Worm (Caenorhabditis elegans) whole organism, mixed stage, embryonic: Measurements from ENCODE around the gene Y67D8C.9.

ENCODE experiments used
- mep-1 ChIP-seq: fragments of 150-350 bp; optimal IDR thresholded peaks from 2 replicates; lab custom pipeline; 2017; ENCODE audit warnings: missing biosample characterization, missing genetic modification reagents, missing genetic modification characterization, inconsistent platforms
- zip-8 ChIP-seq: fragments of 150-350 bp; optimal IDR thresholded peaks from 2 replicates; lab custom pipeline; 2014; ENCODE audit warnings: missing biosample characterization, missing genetic modification characterization

DNA sequence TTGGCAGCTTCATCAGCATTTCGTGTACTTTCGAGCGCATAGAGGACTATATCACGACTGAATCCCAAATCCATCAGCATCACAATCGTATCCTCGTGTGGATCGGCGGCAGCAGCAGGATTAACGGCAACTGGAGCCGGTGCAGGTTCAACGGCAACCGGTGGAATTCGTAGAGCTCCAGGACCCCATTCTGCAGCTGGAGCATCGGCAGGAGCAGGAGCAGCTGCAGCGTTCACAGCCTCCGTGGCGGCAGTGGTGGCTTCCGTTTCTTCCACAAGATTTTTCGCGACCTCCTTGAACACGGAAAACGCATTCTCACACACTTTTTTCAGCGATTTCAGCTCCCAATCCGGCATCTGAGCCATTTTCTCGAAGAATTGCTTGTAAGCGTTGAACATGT, 42.6 kb downstream of the Y67D8C.9 start:
- TF ChIP-seq zip-8 (tag; lab: Kevin White, UChicago), result no peak
- TF ChIP-seq mep-1 (tag; lab: Kevin White, UChicago), result no peak
